Fruit fly (Drosophila melanogaster): Measurements from ENCODE around the gene CG6216.

- TF ChIP-seq Lpt (GFP tag; optimal IDR thresholded peaks at IDR 0.05), result no peak
- TF ChIP-seq CG6808 (GFP tag; optimal IDR thresholded peaks at IDR 0.05), result no peak
- TF ChIP-seq Hr39 (GFP tag; optimal IDR thresholded peaks at IDR 0.05), result no peak
- no peak for TF ChIP-seq dsx (GFP tag; optimal IDR thresholded peaks at IDR 0.05; ENCODE audit: poor library complexity, severe bottlenecking)
- peak; percentile 16 to 20 for TF ChIP-seq ss (GFP tag; optimal IDR thresholded peaks at IDR 0.05)
- TF ChIP-seq Sox15 (GFP tag; optimal IDR thresholded peaks at IDR 0.05), result no peak
- TF ChIP-seq Eip78C (GFP tag), result no peak
- no peak for TF ChIP-seq acj6 (GFP tag; optimal IDR thresholded peaks at IDR 0.05)
- no peak for TF ChIP-seq CG11902 (GFP tag; optimal IDR thresholded peaks at IDR 0.05)
- no peak for TF ChIP-seq CG10631 (GFP tag; optimal IDR thresholded peaks at IDR 0.05)
Observed at dm6 chr3L:11123598-11124284, 26.8 kb downstream of the CG6216 start.

Data from whole organism, prepupa.